ENCODE assay signal across 5 fruit fly cellular contexts in the genomic region with DNA sequence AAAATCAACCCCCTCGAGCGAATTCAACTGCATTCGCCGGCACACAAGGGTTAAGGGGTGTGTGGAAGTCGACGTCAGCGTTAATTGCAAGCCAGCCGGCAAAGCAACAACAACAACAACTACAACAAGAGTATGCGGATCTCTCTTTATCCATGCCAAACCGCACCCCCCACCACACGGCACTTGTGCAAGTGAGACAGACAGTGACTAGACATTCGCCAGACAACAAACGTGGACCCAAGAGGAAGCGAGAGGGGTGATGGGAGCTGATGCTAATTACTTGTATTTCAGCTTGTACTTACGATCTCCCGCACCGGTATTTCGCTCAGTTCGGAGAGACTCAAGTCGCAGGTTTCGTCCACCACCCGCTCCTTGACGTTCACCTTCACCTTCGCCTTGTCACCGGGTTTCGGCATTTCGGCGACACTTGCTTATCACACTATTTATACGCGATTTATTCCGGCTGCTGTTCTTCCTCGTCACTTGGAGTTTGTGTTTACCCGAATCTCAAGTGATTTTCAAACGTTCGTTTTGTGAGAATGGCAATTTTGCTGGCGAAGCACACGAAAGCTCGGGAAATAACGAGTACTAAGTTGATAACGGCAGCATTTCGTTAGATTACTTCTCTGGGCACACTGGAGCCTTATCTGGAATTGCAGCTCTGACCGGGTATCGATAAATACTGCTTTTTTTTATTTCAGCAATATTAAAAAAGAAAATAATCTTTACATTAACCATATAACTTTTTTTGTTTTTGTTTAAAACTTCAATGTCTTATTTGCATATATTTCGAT.
TF ChIP-seq lines count a peak whose summit lies in the region.

A gene (minus strand): TSS at position 547 of the 794 bp plus-strand sequence.

TF ChIP-seq in whole organism, adult, 20 proteins besides CTCF, POLR2A, EP300 and RAD21 (continued from another document):
- TF ChIP-seq CG7101 (tag; optimal IDR thresholded peaks at IDR 0.05; lab: Kevin White, UChicago) (no peak), CG1620 (GFP tag; optimal IDR thresholded peaks at IDR 0.05; lab: Kevin White, UChicago) (no peak)

TF ChIP-seq in whole organism, embryonic, 481 proteins besides CTCF, POLR2A, EP300 and RAD21 (continued from another document and continues in another):
- TF ChIP-seq Deaf1 (tag; optimal IDR thresholded peaks at IDR 0.05; lab: Kevin White, UChicago) (peak; percentile 52), Scr (GFP tag; IDR thresholded peaks at IDR 0.05; lab: Robert Waterston, UW; ENCODE audit: partially characterized antibody) (peak; percentile 54), BEAF-32 (GFP tag; optimal IDR thresholded peaks at IDR 0.05; lab: Kevin White, UChicago) (peak; percentile 66), mld (GFP tag; IDR thresholded peaks at IDR 0.05; lab: Robert Waterston, UW; ENCODE audit: partially characterized antibody) (no peak), kni (GFP tag; optimal IDR thresholded peaks at IDR 0.05; lab: Kevin White, UChicago) (peak; percentile 7), CG18476 (GFP tag; optimal IDR thresholded peaks at IDR 0.05; lab: Kevin White, UChicago) (no peak), seq (GFP tag; IDR thresholded peaks at IDR 0.05; lab: Robert Waterston, UW) (peak; percentile 64; the same call in 1 of the 2 replicates), nmo (GFP tag; optimal IDR thresholded peaks at IDR 0.05; lab: Kevin White, UChicago) (peak; percentile 37), CG3995 (GFP tag; optimal IDR thresholded peaks at IDR 0.05; lab: Kevin White, UChicago) (peak; percentile 95), Eip74EF (GFP tag; optimal IDR thresholded peaks at IDR 0.05; lab: Kevin White, UChicago) (peak in 1 of 2 experiments; percentile 77), CG42726 (GFP tag; IDR thresholded peaks at IDR 0.05; lab: Robert Waterston, UW; ENCODE audit: partially characterized antibody) (no peak), CG7786 (GFP tag; optimal IDR thresholded peaks at IDR 0.05; lab: Kevin White, UChicago) (no peak), Adf1 (GFP tag; IDR thresholded peaks at IDR 0.05; lab: Robert Waterston, UW) (peak; percentile 21; the same call in 1 of the 2 replicates), CG7556 (GFP tag; optimal IDR thresholded peaks at IDR 0.05; lab: Kevin White, UChicago) (peak; percentile 6), Lhr (GFP tag; optimal IDR thresholded peaks at IDR 0.05; lab: Kevin White, UChicago) (peak; percentile 82), CG15514 (GFP tag; optimal IDR thresholded peaks at IDR 0.05; lab: Kevin White, UChicago) (peak; percentile 73), sr (GFP tag; IDR thresholded peaks at IDR 0.05; lab: Robert Waterston, UW) (no peak), CG32772 (GFP tag; IDR thresholded peaks at IDR 0.05; lab: Robert Waterston, UW) (no peak), CG33213 (GFP tag; optimal IDR thresholded peaks at IDR 0.05; lab: Kevin White, UChicago) (peak; percentile 66), Aef1 (GFP tag; IDR thresholded peaks at IDR 0.05; lab: Robert Waterston, UW) (0 out of 3 replicates have a peak, but pooled peaks have one; percentile 8), pb (GFP tag; optimal IDR thresholded peaks at IDR 0.05; lab: Kevin White, UChicago) (peak; percentile 24), lmd (GFP tag; IDR thresholded peaks at IDR 0.05; lab: Robert Waterston, UW) (no peak), Optix (GFP tag; IDR thresholded peaks at IDR 0.05; lab: Robert Waterston, UW) (0 out of 3 replicates have a peak, but pooled peaks have one; percentile 11), Dref (GFP tag; IDR thresholded peaks at IDR 0.05; lab: Robert Waterston, UW) (peak; percentile 67), Vsx1 (GFP tag; optimal IDR thresholded peaks at IDR 0.05; lab: Kevin White, UChicago) (peak; percentile 86), mirr (GFP tag; optimal IDR thresholded peaks at IDR 0.05; lab: Kevin White, UChicago) (peak; percentile 55), B-H2 (GFP tag; optimal IDR thresholded peaks at IDR 0.05; lab: Kevin White, UChicago) (peak; percentile 23), CG12659 (GFP tag; optimal IDR thresholded peaks at IDR 0.05; lab: Kevin White, UChicago) (peak; percentile 71)

TF ChIP-seq in whole organism, prepupa, 60 proteins besides CTCF, POLR2A, EP300 and RAD21 (continued from another document and continues in another):
- TF ChIP-seq Smox (GFP tag; optimal IDR thresholded peaks at IDR 0.05; lab: Kevin White, UChicago) (no peak), CG6163 (GFP tag; IDR thresholded peaks at IDR 0.05; lab: Robert Waterston, UW) (peak; percentile 59; the same call in 2 of the 3 replicates), CG8319 (GFP tag; optimal IDR thresholded peaks at IDR 0.05; lab: Kevin White, UChicago) (no peak), Met (GFP tag; optimal IDR thresholded peaks at IDR 0.05; lab: Kevin White, UChicago) (peak; percentile 4), CG11902 (GFP tag; optimal IDR thresholded peaks at IDR 0.05; lab: Kevin White, UChicago) (no peak), CG10669 (GFP tag; optimal IDR thresholded peaks at IDR 0.05; lab: Kevin White, UChicago) (no peak), CG31627 (GFP tag; optimal IDR thresholded peaks at IDR 0.05; lab: Kevin White, UChicago) (no peak), CG3032 (tag; optimal IDR thresholded peaks at IDR 0.05; lab: Kevin White, UChicago) (no peak), net (GFP tag; optimal IDR thresholded peaks at IDR 0.05; lab: Kevin White, UChicago) (no peak), Ets96B (tag; optimal IDR thresholded peaks at IDR 0.05; lab: Kevin White, UChicago) (no peak), CG9139 (GFP tag; optimal IDR thresholded peaks at IDR 0.05; lab: Kevin White, UChicago) (peak; percentile 14), CG32006 (GFP tag; optimal IDR thresholded peaks at IDR 0.05; lab: Kevin White, UChicago) (no peak), CG6792 (GFP tag; optimal IDR thresholded peaks at IDR 0.05; lab: Kevin White, UChicago) (no peak), CG6808 (GFP tag; optimal IDR thresholded peaks at IDR 0.05; lab: Kevin White, UChicago) (peak; percentile 31), vri (GFP tag; optimal IDR thresholded peaks at IDR 0.05; lab: Kevin White, UChicago) (no peak), achi (GFP tag; optimal IDR thresholded peaks at IDR 0.05; lab: Kevin White, UChicago) (no peak), CG8632 (GFP tag; optimal IDR thresholded peaks at IDR 0.05; lab: Kevin White, UChicago) (no peak), Ets21C (GFP tag; optimal IDR thresholded peaks at IDR 0.05; lab: Kevin White, UChicago) (no peak), Lpt (GFP tag; optimal IDR thresholded peaks at IDR 0.05; lab: Kevin White, UChicago) (no peak), Eip75B (GFP tag; optimal IDR thresholded peaks at IDR 0.05; lab: Kevin White, UChicago) (no peak), acj6 (GFP tag; optimal IDR thresholded peaks at IDR 0.05; lab: Kevin White, UChicago) (no peak), OdsH (GFP tag; optimal IDR thresholded peaks at IDR 0.05; lab: Kevin White, UChicago) (no peak), pdm3 (GFP tag; optimal IDR thresholded peaks at IDR 0.05; lab: Kevin White, UChicago) (no peak), Hr38 (GFP tag; optimal IDR thresholded peaks at IDR 0.05; lab: Kevin White, UChicago) (no peak), fd59A (GFP tag; optimal IDR thresholded peaks at IDR 0.05; lab: Kevin White, UChicago) (no peak), CG6276 (GFP tag; optimal IDR thresholded peaks at IDR 0.05; lab: Kevin White, UChicago) (peak; percentile 26), CG34406 (GFP tag; optimal IDR thresholded peaks at IDR 0.05; lab: Kevin White, UChicago) (no peak), Eip93F (GFP tag; optimal IDR thresholded peaks at IDR 0.05; lab: Kevin White, UChicago) (no peak), CG11762 (GFP tag; optimal IDR thresholded peaks at IDR 0.05; lab: Kevin White, UChicago; ENCODE audit: insufficient read depth) (no peak), esn (GFP tag; optimal IDR thresholded peaks at IDR 0.05; lab: Kevin White, UChicago) (peak; percentile 2), Sox14 (GFP tag; optimal IDR thresholded peaks at IDR 0.05; lab: Kevin White, UChicago) (peak; percentile 15), Hr4 (GFP tag; optimal IDR thresholded peaks at IDR 0.05; lab: Kevin White, UChicago) (no peak)

TF ChIP-seq in whole organism, pupa, 21 proteins besides CTCF, POLR2A, EP300 and RAD21 (continued from another document):
- TF ChIP-seq Ets98B (GFP tag; IDR thresholded peaks at IDR 0.05; lab: Robert Waterston, UW) (0 out of 2 replicates have a peak, but pooled peaks have one; percentile 35), CG17806 (tag; optimal IDR thresholded peaks at IDR 0.05; lab: Kevin White, UChicago) (no peak), rn (GFP tag; IDR thresholded peaks at IDR 0.05; lab: Robert Waterston, UW) (no peak)

TF ChIP-seq in whole organism, wandering third instar larva, 38 proteins besides CTCF, POLR2A, EP300 and RAD21 (continued from another document):
- TF ChIP-seq N (GFP tag; optimal IDR thresholded peaks at IDR 0.05; lab: Kevin White, UChicago) (no peak), fru (GFP tag; optimal IDR thresholded peaks at IDR 0.05; lab: Kevin White, UChicago) (peak; percentile 9), Hr78 (GFP tag; optimal IDR thresholded peaks at IDR 0.05; lab: Kevin White, UChicago) (no peak), Rel (GFP tag; optimal IDR thresholded peaks at IDR 0.05; lab: Kevin White, UChicago) (no peak), Rel (tag; optimal IDR thresholded peaks at IDR 0.05; lab: Kevin White, UChicago) (peak; percentile 88), Abd-B (GFP tag; optimal IDR thresholded peaks at IDR 0.05; lab: Kevin White, UChicago) (no peak), Dif (GFP tag; optimal IDR thresholded peaks at IDR 0.05; lab: Kevin White, UChicago; ENCODE audit: partially characterized antibody) (no peak), brk (GFP tag; optimal IDR thresholded peaks at IDR 0.05; lab: Kevin White, UChicago) (peak; percentile 45), HLH106 (tag; optimal IDR thresholded peaks at IDR 0.05; lab: Kevin White, UChicago) (no peak), pan (optimal IDR thresholded peaks at IDR 0.05; lab: Kevin White, UChicago) (no peak)
